Fruit fly (Drosophila melanogaster): ENCODE results near the gene CG43923.

- TF ChIP-seq Abd-B (GFP tag; optimal IDR thresholded peaks at IDR 0.05) (no peak), Mio (GFP tag; optimal IDR thresholded peaks at IDR 0.05) (no peak), Jra (GFP tag; optimal IDR thresholded peaks at IDR 0.05) (no peak), lola (GFP tag; optimal IDR thresholded peaks at IDR 0.05) (no peak), CrebA (GFP tag; optimal IDR thresholded peaks at IDR 0.05; ENCODE audit: borderline replicate concordance) (no peak), dsf (GFP tag; optimal IDR thresholded peaks at IDR 0.05; ENCODE audit: borderline replicate concordance) (no peak), usp (GFP tag; optimal IDR thresholded peaks at IDR 0.05) (no peak), Hr83 (GFP tag; optimal IDR thresholded peaks at IDR 0.05; ENCODE audit: poor library complexity, severe bottlenecking) (no peak), h (GFP tag; optimal IDR thresholded peaks at IDR 0.05) (no peak), Hr78 (GFP tag; optimal IDR thresholded peaks at IDR 0.05) (no peak), Sp1 (GFP tag; optimal IDR thresholded peaks at IDR 0.05) (no peak), Dif (GFP tag; optimal IDR thresholded peaks at IDR 0.05; ENCODE audit: partially characterized antibody) (no peak), psq (GFP tag; optimal IDR thresholded peaks at IDR 0.05) (no peak)
Observed at dm6 chr2L:15641668-15642067, 34.2 kb downstream of the CG43923 start.

Data from whole organism, wandering third instar larva.